Worm (Caenorhabditis elegans): Measurements from ENCODE around the gene C07G2.5.

DNA sequence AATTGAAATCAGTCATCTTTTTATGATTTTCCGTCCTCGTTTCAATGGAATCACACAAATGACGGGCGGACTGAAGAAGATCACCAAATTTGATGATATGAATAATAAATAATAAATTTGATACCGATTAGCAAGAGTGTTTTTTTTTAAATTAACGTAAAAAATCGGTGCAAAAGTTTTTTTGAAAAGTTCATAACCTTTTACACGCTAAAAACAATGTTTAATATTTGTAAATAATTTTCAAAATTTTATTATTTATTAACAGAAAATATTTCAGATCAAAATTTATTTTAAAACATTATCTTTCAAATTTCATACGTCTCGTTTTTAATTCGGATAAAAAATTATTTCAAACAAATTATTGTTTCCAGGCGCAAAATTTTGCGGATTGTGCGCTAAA, 46.1 kb upstream of the C07G2.5 start, which contains the start of gene M88.3:
- TF ChIP-seq fkh-10 (GFP tag; optimal IDR thresholded peaks at IDR 0.05) = no peak
- TF ChIP-seq aly-2 (tag; optimal IDR thresholded peaks at IDR 0.05) = no peak
- TF ChIP-seq duxl-1 (tag; optimal IDR thresholded peaks at IDR 0.05; ENCODE audit: poor library complexity) = no peak
- no peak for TF ChIP-seq cey-2 (tag; optimal IDR thresholded peaks at IDR 0.05; ENCODE audit: borderline replicate concordance, insufficient read depth)
- no peak for TF ChIP-seq unc-62 (GFP tag; optimal IDR thresholded peaks at IDR 0.05 in 1 of 2)
- TF ChIP-seq unc-62 (tag; optimal IDR thresholded peaks at IDR 0.05) = no peak
- TF ChIP-seq mdl-1 (tag; optimal IDR thresholded peaks at IDR 0.05) = no peak
- no peak for TF ChIP-seq mep-1 (tag; optimal IDR thresholded peaks at IDR 0.05)
- no peak for TF ChIP-seq lsy-2 (tag; optimal IDR thresholded peaks at IDR 0.05)
- TF ChIP-seq zag-1 (tag; optimal IDR thresholded peaks at IDR 0.05) = no peak

All from whole organism, L4 larva.